Worm (Caenorhabditis elegans): ENCODE data around the gene fbxa-82.
A peak's percentile ranks its signal among the peaks of the same experiment; 100 is the strongest.

fbxa-82 gene

DNA sequence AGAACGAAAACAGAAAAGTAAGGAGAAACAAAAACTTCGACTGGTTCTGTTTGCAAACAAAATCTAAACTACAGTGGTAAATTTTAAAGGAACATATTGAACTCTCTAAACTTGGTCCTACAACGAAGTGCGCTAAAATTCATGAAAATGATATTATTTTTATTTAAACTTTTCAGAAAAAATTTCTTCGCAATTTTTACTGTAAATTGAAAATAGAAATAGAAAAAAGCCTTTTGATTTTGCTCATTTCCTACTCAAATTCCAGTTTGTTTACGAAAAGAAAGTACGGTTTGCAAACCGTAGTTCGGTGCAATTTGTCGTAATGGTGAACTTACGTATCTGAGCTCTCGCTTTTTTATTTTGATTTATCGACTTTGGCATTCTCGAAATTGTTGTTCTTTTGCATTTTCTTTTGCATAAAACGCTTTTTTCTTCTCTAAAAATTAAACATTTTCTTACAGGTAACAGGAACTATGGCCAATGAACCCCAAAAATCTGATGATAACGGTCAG, 13.6 kb upstream of the fbxa-82 start, which contains the start of gene otub-1:
TSS of gene otub-1 (plus strand) at position 462 of the 512 bp plus-strand sequence.
- TF ChIP-seq efl-1 (optimal IDR thresholded peaks at IDR 0.05), result no peak
- TF ChIP-seq efl-1 (GFP tag; optimal IDR thresholded peaks at IDR 0.05 in 1 of 2), result peak in 1 of 2 experiments; percentile 13
- TF ChIP-seq elt-2 (tag; optimal IDR thresholded peaks at IDR 0.05), result no peak
- TF ChIP-seq nhr-19 (GFP tag; conservative IDR thresholded peaks at IDR 0.05), result no peak

DNA sequence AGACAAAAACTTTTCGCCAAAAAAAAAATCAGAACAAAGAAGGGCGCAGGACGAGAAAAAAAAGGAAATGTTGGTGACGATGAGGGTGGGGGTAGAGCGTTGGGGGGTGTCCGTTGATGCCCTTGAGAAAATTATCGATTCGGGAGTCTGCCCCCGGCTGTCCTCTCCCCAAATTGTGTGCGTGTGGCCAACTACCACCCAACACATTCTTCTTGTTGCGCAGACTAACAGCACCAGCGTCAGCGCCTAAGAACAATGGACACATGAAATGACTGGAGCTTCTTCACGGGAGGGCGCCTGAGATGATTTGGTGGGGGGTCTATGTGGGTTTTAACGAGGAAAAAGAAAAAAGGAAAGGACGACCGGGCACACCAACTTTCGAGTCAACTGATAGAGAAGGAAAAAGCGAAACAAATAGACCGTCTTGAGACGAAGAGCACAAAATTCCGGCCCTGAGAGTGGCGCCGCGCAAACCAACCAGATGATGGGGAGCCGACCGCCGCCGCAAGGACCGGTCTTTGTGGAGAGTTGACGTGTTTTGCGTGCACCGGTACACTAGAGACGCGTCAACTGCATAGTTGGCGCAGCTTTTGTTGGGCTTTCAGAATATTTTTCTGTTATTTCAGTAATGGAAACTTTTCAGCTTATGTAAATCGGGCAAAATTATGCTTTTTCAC, 12.9 kb upstream of the fbxa-82 start, which contains the start of gene C25D7.9:
TSS of gene C25D7.9 (plus strand) at position 68 of the 677 bp plus-strand sequence.
- TF ChIP-seq snu-23 (GFP tag; optimal IDR thresholded peaks at IDR 0.05), result peak; percentile 46
- TF ChIP-seq egl-27 (tag; optimal IDR thresholded peaks at IDR 0.05), result no peak
- no peak for TF ChIP-seq aha-1 (tag; optimal IDR thresholded peaks at IDR 0.05)
- TF ChIP-seq nhr-20 (tag; optimal IDR thresholded peaks at IDR 0.05), result peak; percentile 31
- peak; percentile 31 to 62 for TF ChIP-seq lsy-2 (tag; optimal IDR thresholded peaks at IDR 0.05)
- TF ChIP-seq swsn-7 (tag; optimal IDR thresholded peaks at IDR 0.05), result peak; percentile 19
- TF ChIP-seq nhr-85 (tag), result peak; percentile 70
- peak; percentile 17 for TF ChIP-seq skn-1 (tag; optimal IDR thresholded peaks at IDR 0.05)
- peak; percentile 18 for TF ChIP-seq mep-1 (tag; optimal IDR thresholded peaks at IDR 0.05)
- peak; percentile 55 for TF ChIP-seq lin-14 (GFP tag; optimal IDR thresholded peaks at IDR 0.05)
- peak; percentile 28 for TF ChIP-seq xbp-1 (tag; optimal IDR thresholded peaks at IDR 0.05)
- TF ChIP-seq lin-35 (GFP tag; optimal IDR thresholded peaks at IDR 0.05), result peak; percentile 47 to 53
- TF ChIP-seq efl-1 (optimal IDR thresholded peaks at IDR 0.05), result peak; percentile 34 to 53
- TF ChIP-seq efl-1 (GFP tag; optimal IDR thresholded peaks at IDR 0.05 in 1 of 2), result peak; percentile 37 to 89
- peak; percentile 35 for TF ChIP-seq fkh-8 (tag; optimal IDR thresholded peaks at IDR 0.05)
- peak; percentile 2 for TF ChIP-seq dsc-1 (tag; optimal IDR thresholded peaks at IDR 0.05)
- TF ChIP-seq tlp-1 (tag; optimal IDR thresholded peaks at IDR 0.05), result no peak
- peak; percentile 24; the same call in 1 of the 2 replicates for TF ChIP-seq nhr-19 (GFP tag; conservative IDR thresholded peaks at IDR 0.05)
- peak; percentile 32 for TF ChIP-seq lin-13 (GFP tag; optimal IDR thresholded peaks at IDR 0.05)
- peak; percentile 48 for TF ChIP-seq nhr-71 (tag; optimal IDR thresholded peaks at IDR 0.05)
- no peak for TF ChIP-seq lin-15B (tag; optimal IDR thresholded peaks at IDR 0.05)
- TF ChIP-seq fkh-4 (tag; optimal IDR thresholded peaks at IDR 0.05; ENCODE audit: borderline replicate concordance), result no peak
- TF ChIP-seq mab-9 (GFP tag; IDR thresholded peaks at IDR 0.05), result no peak
- peak; percentile 72 for TF ChIP-seq rnt-1 (tag; optimal IDR thresholded peaks at IDR 0.05)
- no peak for TF ChIP-seq ets-5 (GFP tag; IDR thresholded peaks at IDR 0.05)
- no peak for TF ChIP-seq vab-15 (tag; optimal IDR thresholded peaks at IDR 0.05)
- TF ChIP-seq pax-3 (tag; optimal IDR thresholded peaks at IDR 0.05), result peak; percentile 9
- peak; percentile 51 for TF ChIP-seq grh-1 (GFP tag; IDR thresholded peaks at IDR 0.05)
- TF ChIP-seq ceh-82 (tag; optimal IDR thresholded peaks at IDR 0.05), result peak in 1 of 3 experiments; percentile 32
- 0 out of 2 replicates have a peak, but pooled peaks have one; percentile 2 for TF ChIP-seq isw-1 (GFP tag; IDR thresholded peaks at IDR 0.05)
- TF ChIP-seq ztf-4 (tag; optimal IDR thresholded peaks at IDR 0.05), result no peak
- peak; percentile 25 for TF ChIP-seq C16A3.4 (tag; optimal IDR thresholded peaks at IDR 0.05)
- peak; percentile 4 for TF ChIP-seq unc-86 (tag; optimal IDR thresholded peaks at IDR 0.05)
- peak; percentile 17 to 52 (median 45) for TF ChIP-seq dpl-1 (GFP tag; optimal IDR thresholded peaks at IDR 0.05)
- TF ChIP-seq tbx-2 (tag; optimal IDR thresholded peaks at IDR 0.05), result peak; percentile 15

DNA sequence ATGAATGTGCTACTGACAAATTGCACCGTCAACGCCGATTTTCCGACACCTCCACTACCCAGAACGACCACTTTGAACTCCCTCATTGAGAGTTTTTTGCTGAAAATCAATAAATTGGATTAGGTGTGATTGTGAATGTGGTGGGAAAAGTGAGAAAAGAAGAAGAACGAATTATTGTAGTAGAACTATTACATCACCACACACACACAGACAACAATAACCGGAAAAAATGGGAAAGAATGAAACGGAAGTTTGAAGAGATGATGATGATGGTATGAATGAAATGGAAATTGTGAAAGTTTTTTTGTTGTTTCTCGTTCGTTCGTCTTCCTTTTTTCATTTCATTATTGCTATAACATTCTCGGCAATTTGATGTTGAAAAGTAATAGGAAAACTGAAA, 11.7 kb upstream of the fbxa-82 start, which contains the start of gene rap-2:
TSS of gene rap-2 (minus strand) at position 101 of the 400 bp plus-strand sequence.
- TF ChIP-seq ztf-4 (tag; optimal IDR thresholded peaks at IDR 0.05), result no peak
- peak; percentile 54 for TF ChIP-seq blmp-1 (tag; optimal IDR thresholded peaks at IDR 0.05)
- TF ChIP-seq skn-1 (tag; optimal IDR thresholded peaks at IDR 0.05), result no peak

Measured in whole organism, L1 larva.